Worm (Caenorhabditis elegans): ENCODE measurements around the gene rab-30.

DNA sequence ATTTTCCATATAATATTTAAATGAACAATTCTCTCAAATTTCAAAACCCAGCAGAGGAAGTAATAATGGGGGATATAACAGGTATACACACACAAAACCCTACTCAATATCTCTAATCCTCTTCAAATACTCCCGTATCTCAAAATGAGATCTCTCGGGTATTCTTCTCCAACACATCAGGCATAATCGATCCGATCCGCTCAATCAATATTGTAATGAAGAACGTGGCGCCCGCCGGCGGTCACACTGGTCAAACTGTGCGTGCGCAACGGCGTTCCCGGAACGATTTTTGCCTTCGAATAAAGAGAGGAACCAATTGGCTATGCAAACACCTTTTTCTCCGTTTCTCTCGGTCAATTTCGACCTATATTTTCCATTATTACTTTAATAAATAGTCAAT is 2.1 kb downstream of the rab-30 start:
- TF ChIP-seq blmp-1 (tag; optimal IDR thresholded peaks at IDR 0.05; ENCODE audit: insufficient read depth) (no peak), R02D3.7 (tag; optimal IDR thresholded peaks at IDR 0.05) (no peak), fos-1 (tag; optimal IDR thresholded peaks at IDR 0.05) (no peak), ceh-16 (tag; optimal IDR thresholded peaks at IDR 0.05) (no peak), ceh-82 (tag; optimal IDR thresholded peaks at IDR 0.05) (no peak), ztf-11 (tag; optimal IDR thresholded peaks at IDR 0.05) (no peak), nhr-10 (tag; optimal IDR thresholded peaks at IDR 0.05) (no peak)
